Fruit fly (Drosophila melanogaster) whole organism, embryonic: ENCODE measurements around the gene CG12998.

Experiments used
- CG10543 ChIP-seq: fragments of 200-800 bp; sonication (Bioruptor generic); optimal IDR thresholded peaks from 3 replicates; lab custom pipeline; 2017; ENCODE audit warnings: missing biosample characterization, mild to moderate bottlenecking, missing genetic modification characterization, moderate library complexity
- CG12236 ChIP-seq: fragments of 200-800 bp; sonication (Bioruptor generic); optimal IDR thresholded peaks from 2 replicates; lab custom pipeline; 2016; ENCODE audit warnings: missing biosample characterization, missing genetic modification characterization
- CG12769 ChIP-seq: fragments of 200-800 bp; sonication (Bioruptor generic); optimal IDR thresholded peaks from 2 replicates; lab custom pipeline; 2019; ENCODE audit warnings: missing biosample characterization, mild to moderate bottlenecking, missing genetic modification characterization, moderate library complexity
- CG13424 ChIP-seq: fragments of 200-800 bp; sonication (Bioruptor generic); optimal IDR thresholded peaks from 2 replicates; lab custom pipeline; 2019; ENCODE audit warnings: missing biosample characterization, mild to moderate bottlenecking, missing genetic modification characterization, moderate library complexity
- CG13894 ChIP-seq: fragments of 200-800 bp; sonication (Bioruptor generic); optimal IDR thresholded peaks from 3 replicates; lab custom pipeline; 2018; ENCODE audit warnings: missing biosample characterization, mild to moderate bottlenecking, missing genetic modification characterization, moderate library complexity
- CG17612 ChIP-seq: fragments of 200-800 bp; sonication (Bioruptor generic); IDR thresholded peaks from 2 replicates; pipeline ENCODE4 v1.3.6; 2022; ENCODE audit warnings: missing biosample characterization, missing genetic modification characterization
- CG18764 ChIP-seq: fragments of 200-800 bp; sonication (Bioruptor generic); optimal IDR thresholded peaks from 3 replicates; lab custom pipeline; 2016; ENCODE audit warnings: missing biosample characterization, missing genetic modification characterization
- CG4854 ChIP-seq: fragments of 200-800 bp; sonication (Bioruptor generic); optimal IDR thresholded peaks from 2 replicates; lab custom pipeline; 2016; ENCODE audit warnings: missing biosample characterization, missing genetic modification characterization, inconsistent platforms
- CG7987 ChIP-seq: fragments of 200-800 bp; sonication (Bioruptor generic); optimal IDR thresholded peaks from 2 replicates; lab custom pipeline; 2018; ENCODE audit warnings: missing biosample characterization, mild to moderate bottlenecking, missing genetic modification characterization, moderate library complexity
- CG8924 ChIP-seq: fragments of 200-800 bp; optimal IDR thresholded peaks from 3 replicates; lab custom pipeline; 2019; ENCODE audit warnings: missing biosample characterization, mild to moderate bottlenecking, missing genetic modification characterization, moderate library complexity
- CG9727 ChIP-seq: fragments of 200-800 bp; sonication (Bioruptor generic); optimal IDR thresholded peaks from 3 replicates; lab custom pipeline; 2017; ENCODE audit warnings: missing biosample characterization, mild to moderate bottlenecking, missing genetic modification characterization
- Camta ChIP-seq: fragments of 200-800 bp; sonication (Bioruptor generic); optimal IDR thresholded peaks from 2 replicates; lab custom pipeline; 2016; ENCODE audit warnings: missing biosample characterization, missing genetic modification characterization
- Doc3 ChIP-seq: fragments of 200-800 bp; sonication (Bioruptor generic); IDR thresholded peaks from 3 replicates; pipeline ENCODE4 v1.3.6; 2022; ENCODE audit warnings: missing biosample characterization, missing genetic modification characterization; ENCODE audit not compliant: partially characterized antibody
- Ets65A ChIP-seq: fragments of 200-800 bp; sonication (Bioruptor generic); peaks from one replicate; lab custom pipeline; 2016; ENCODE audit warnings: missing biosample characterization, missing genetic modification characterization
- Ets97D ChIP-seq: fragments of 200-800 bp; sonication (Bioruptor generic); optimal IDR thresholded peaks from 3 replicates; lab custom pipeline; 2016; ENCODE audit warnings: missing biosample characterization, missing genetic modification characterization
- HmgD ChIP-seq: fragments of 200-800 bp; sonication (Bioruptor generic); optimal IDR thresholded peaks from 3 replicates; lab custom pipeline; 2016; ENCODE audit warnings: missing biosample characterization, missing genetic modification characterization
- Lim3 ChIP-seq: fragments of 200-800 bp; sonication (Bioruptor generic); IDR thresholded peaks from 2 replicates; pipeline ENCODE4 v1.3.6; 2022; ENCODE audit warnings: missing biosample characterization, missing genetic modification characterization
- MTF-1 ChIP-seq: fragments of 200-800 bp; sonication (Bioruptor generic); optimal IDR thresholded peaks from 2 replicates; lab custom pipeline; 2018; ENCODE audit warnings: missing biosample characterization, mild to moderate bottlenecking, missing genetic modification characterization, borderline replicate concordance
- NC2α ChIP-seq: fragments of 200-800 bp; sonication (Bioruptor generic); optimal IDR thresholded peaks from 2 replicates; lab custom pipeline; 2016; ENCODE audit warnings: missing biosample characterization, missing genetic modification characterization
- Pdp1 ChIP-seq, 2 experiments: fragments of 200-800 bp; sonication (Bioruptor generic); optimal IDR thresholded peaks; 3 replicates each; lab custom pipeline; 2016; ENCODE audit warnings: missing biosample characterization in 2 of 2, missing genetic modification characterization in 2 of 2, mild to moderate bottlenecking in 1 of 2, moderate library complexity in 1 of 2
- Ravus ChIP-seq: fragments of 200-800 bp; sonication (Bioruptor generic); IDR thresholded peaks from 2 replicates; pipeline ENCODE4 v1.3.6; 2022; ENCODE audit warnings: missing biosample characterization, missing genetic modification characterization
- Spps ChIP-seq: fragments of 200-800 bp; sonication (Bioruptor generic); optimal IDR thresholded peaks from 2 replicates; lab custom pipeline; 2018; ENCODE audit warnings: missing biosample characterization, mild to moderate bottlenecking, missing genetic modification characterization
- ara ChIP-seq: fragments of 200-800 bp; sonication (Bioruptor generic); IDR thresholded peaks from 2 replicates; pipeline ENCODE4 v1.3.6; 2022; ENCODE audit warnings: missing biosample characterization, missing genetic modification characterization
- chif ChIP-seq, 2 experiments: fragments of 200-800 bp; sonication (Bioruptor generic); optimal IDR thresholded peaks; 3 replicates each; lab custom pipeline; 2016; ENCODE audit warnings: missing biosample characterization in 2 of 2, missing genetic modification characterization in 2 of 2
- croc ChIP-seq: fragments of 200-800 bp; sonication (Bioruptor generic); conservative IDR thresholded peaks from 3 replicates; pipeline ENCODE4 v1.3.6; 2022; ENCODE audit warnings: missing biosample characterization, missing genetic modification characterization
- emc ChIP-seq: fragments of 200-800 bp; sonication (Bioruptor generic); optimal IDR thresholded peaks from 2 replicates; lab custom pipeline; 2016; ENCODE audit warnings: missing biosample characterization, missing genetic modification characterization
- eve ChIP-seq, 2 experiments: fragments of >200 bp; optimal IDR thresholded peaks; 2 replicates each; lab custom pipeline; 2017; ENCODE audit warnings: missing biosample characterization in 2 of 2, missing genetic modification characterization in 2 of 2
- gce ChIP-seq: fragments of 200-800 bp; sonication (Bioruptor generic); IDR thresholded peaks from 3 replicates; pipeline ENCODE4 v1.3.6; 2022; ENCODE audit warnings: missing biosample characterization, missing genetic modification characterization
- h ChIP-seq: fragments of >200 bp; optimal IDR thresholded peaks from 2 replicates; lab custom pipeline; 2017
- hb ChIP-seq: fragments of 200-800 bp; sonication (Bioruptor generic); IDR thresholded peaks from 3 replicates; pipeline ENCODE4 v1.3.6; 2022; ENCODE audit warnings: missing biosample characterization, missing genetic modification characterization; ENCODE audit not compliant: partially characterized antibody
- pita ChIP-seq: fragments of 200-800 bp; sonication (Bioruptor generic); optimal IDR thresholded peaks from 2 replicates; lab custom pipeline; 2017; ENCODE audit warnings: missing biosample characterization, mild to moderate bottlenecking, missing genetic modification characterization
- sd ChIP-seq: fragments of 200-800 bp; sonication (Bioruptor generic); optimal IDR thresholded peaks from 3 replicates; lab custom pipeline; 2018; ENCODE audit warnings: missing biosample characterization, mild to moderate bottlenecking, missing genetic modification characterization, moderate library complexity
- unpg ChIP-seq: fragments of 200-800 bp; sonication (Bioruptor generic); optimal IDR thresholded peaks from 3 replicates; lab custom pipeline; 2018; ENCODE audit warnings: missing biosample characterization, mild to moderate bottlenecking, missing genetic modification characterization, moderate library complexity
- zen2 ChIP-seq: fragments of 200-800 bp; sonication (Bioruptor generic); IDR thresholded peaks from 3 replicates; pipeline ENCODE4 v1.3.6; 2022; ENCODE audit warnings: missing biosample characterization, missing genetic modification characterization; ENCODE audit not compliant: partially characterized antibody

CG12998 gene

dm6 chrX:17202498-17203162, 15.8 kb upstream of the CG12998 start, which contains the start of the genes TTLL1A and CG5070 (continued):
- no peak for TF ChIP-seq emc (GFP tag; lab: Kevin White, UChicago)

- TF ChIP-seq sd (tag; lab: Kevin White, UChicago) = peak; percentile 54
- TF ChIP-seq gce (GFP tag; lab: Robert Waterston, UW) = no peak
- peak; percentile 60 for TF ChIP-seq CG12769 (tag; lab: Kevin White, UChicago)
- TF ChIP-seq HmgD (GFP tag; lab: Kevin White, UChicago) = no peak
- no peak for TF ChIP-seq Doc3
- no peak for TF ChIP-seq NC2α (GFP tag; lab: Kevin White, UChicago)
- no peak for TF ChIP-seq Ravus (GFP tag; lab: Robert Waterston, UW)
- TF ChIP-seq ara (GFP tag; lab: Robert Waterston, UW) = no peak
- TF ChIP-seq CG13894 (tag; lab: Kevin White, UChicago) = peak; percentile 98
- TF ChIP-seq CG4854 (GFP tag; lab: Kevin White, UChicago) = no peak
- no peak for TF ChIP-seq CG8924 (tag; lab: Kevin White, UChicago)
- no peak for TF ChIP-seq Spps (tag; lab: Kevin White, UChicago)
Observed at dm6 chrX:17205028-17205427, 13.4 kb upstream of the CG12998 start.

- TF ChIP-seq MTF-1 (GFP tag; lab: Kevin White, UChicago) (no peak), CG13894 (tag; lab: Kevin White, UChicago) (peak; percentile 94), CG10543 (GFP tag; lab: Kevin White, UChicago) (peak; percentile 29), CG18764 (GFP tag; lab: Kevin White, UChicago) (no peak)
Observed at dm6 chrX:17206046-17206445, 12.4 kb upstream of the CG12998 start, which contains the start of gene CG32564. CG32564 (plus strand) TSS chrX:17206407.

dm6 chrX:17207865-17208486, 10.5 kb upstream of the CG12998 start, which contains the start of gene CG32563:
CG32563 (plus strand) TSS chrX:17208436.
- TF ChIP-seq CG13894 (tag; lab: Kevin White, UChicago) = peak; percentile 99
- TF ChIP-seq Ets65A (GFP tag; lab: Kevin White, UChicago) = peak; percentile 2
- peak in 1 of 2 experiments; percentile 64 for TF ChIP-seq Pdp1 (GFP tag; optimal IDR thresholded peaks at IDR 0.05; lab: Kevin White, UChicago)
- no peak for TF ChIP-seq pita (GFP tag; lab: Kevin White, UChicago)
- TF ChIP-seq CG17612 (GFP tag; lab: Robert Waterston, UW) = no peak
- TF ChIP-seq ara (GFP tag; lab: Robert Waterston, UW) = no peak
- no peak for TF ChIP-seq h (lab: Kevin White, UChicago)
- TF ChIP-seq zen2 = no peak
- TF ChIP-seq Ets97D (GFP tag; lab: Kevin White, UChicago) = no peak
- TF ChIP-seq, all 482 proteins: peak for 3

- TF ChIP-seq CG12236 = no peak
- no peak for TF ChIP-seq chif (GFP tag; optimal IDR thresholded peaks at IDR 0.05; lab: Kevin White, UChicago)
- no peak for TF ChIP-seq Camta (GFP tag; lab: Kevin White, UChicago)
- TF ChIP-seq CG9727 = no peak
- TF ChIP-seq CG13424 (tag; lab: Kevin White, UChicago) = no peak
- TF ChIP-seq eve (GFP tag; optimal IDR thresholded peaks at IDR 0.05; lab: Kevin White, UChicago) = no peak
- TF ChIP-seq unpg (GFP tag; lab: Kevin White, UChicago) = no peak
- TF ChIP-seq hb (GFP tag; lab: Robert Waterston, UW) = no peak
- TF ChIP-seq croc (GFP tag; lab: Robert Waterston, UW) = no peak
- no peak for TF ChIP-seq CG7987 (GFP tag; lab: Kevin White, UChicago)
- no peak for TF ChIP-seq Lim3
Observed at dm6 chrX:17209897-17210296, 8.6 kb upstream of the CG12998 start, which contains the start of gene CG12995. CG12995 (minus strand) TSS chrX:17209997.
